Fruit fly (Drosophila melanogaster) whole organism, embryonic: Measurements from ENCODE around the gene Gyc88E.

Experiments
- Bdp1 ChIP-seq: fragments of 200-800 bp; sonication (Bioruptor generic); optimal IDR thresholded peaks from 3 replicates; lab custom pipeline; 2016; ENCODE audit warnings: missing biosample characterization, missing genetic modification characterization
- Bgb ChIP-seq: fragments of 200-800 bp; sonication (Bioruptor generic); IDR thresholded peaks from 2 replicates; pipeline ENCODE4 v1.3.6; 2022; ENCODE audit warnings: missing biosample characterization, missing genetic modification characterization; ENCODE audit not compliant: partially characterized antibody
- Bteb2 ChIP-seq: fragments of 200-800 bp; sonication (Bioruptor generic); optimal IDR thresholded peaks from 2 replicates; lab custom pipeline; 2016; ENCODE audit warnings: missing biosample characterization, missing genetic modification characterization
- CG10979 ChIP-seq: fragments of 200-800 bp; sonication (Bioruptor generic); optimal IDR thresholded peaks from 2 replicates; lab custom pipeline; 2018; ENCODE audit warnings: missing biosample characterization, mild to moderate bottlenecking, missing genetic modification characterization, moderate library complexity
- CG12659 ChIP-seq: fragments of 200-800 bp; sonication (Bioruptor generic); optimal IDR thresholded peaks from 3 replicates; lab custom pipeline; 2017; ENCODE audit warnings: mild to moderate bottlenecking, missing biosample characterization, missing genetic modification reagents, missing genetic modification characterization
- CG16863 ChIP-seq: fragments of 200-800 bp; sonication (Bioruptor generic); optimal IDR thresholded peaks from 3 replicates; lab custom pipeline; 2016; ENCODE audit warnings: missing biosample characterization, missing genetic modification characterization
- CG17186 ChIP-seq: fragments of 200-800 bp; sonication (Bioruptor generic); optimal IDR thresholded peaks from 3 replicates; lab custom pipeline; 2017; ENCODE audit warnings: missing biosample characterization, missing genetic modification reagents, missing genetic modification characterization
- CG17328 ChIP-seq: fragments of 200-800 bp; sonication (Bioruptor generic); IDR thresholded peaks from 2 replicates; pipeline ENCODE4 v1.3.6; 2022; ENCODE audit warnings: missing biosample characterization, missing genetic modification characterization
- CG2129 ChIP-seq: fragments of 200-800 bp; sonication (Bioruptor generic); IDR thresholded peaks from 2 replicates; pipeline ENCODE4 v1.3.6; 2022; ENCODE audit warnings: missing biosample characterization, missing genetic modification characterization; ENCODE audit not compliant: partially characterized antibody
- CG2202 ChIP-seq: fragments of 200-800 bp; sonication (Bioruptor generic); optimal IDR thresholded peaks from 2 replicates; lab custom pipeline; 2018; ENCODE audit warnings: missing biosample characterization, mild to moderate bottlenecking, missing genetic modification characterization
- CG2712 ChIP-seq: fragments of 200-800 bp; optimal IDR thresholded peaks from 3 replicates; lab custom pipeline; 2019; ENCODE audit warnings: missing biosample characterization, mild to moderate bottlenecking, missing genetic modification characterization, moderate library complexity
- CG3281 ChIP-seq: fragments of 200-800 bp; sonication (Bioruptor generic); optimal IDR thresholded peaks from 3 replicates; lab custom pipeline; 2017; ENCODE audit warnings: missing biosample characterization, mild to moderate bottlenecking, missing genetic modification characterization
- CG6254 ChIP-seq: fragments of 200-800 bp; sonication (Bioruptor generic); optimal IDR thresholded peaks from 3 replicates; lab custom pipeline; 2017; ENCODE audit warnings: mild to moderate bottlenecking, missing biosample characterization, missing genetic modification reagents, missing genetic modification characterization
- CG6272 ChIP-seq: fragments of 200-800 bp; sonication (Bioruptor generic); IDR thresholded peaks from 2 replicates; pipeline ENCODE4 v1.3.6; 2022; ENCODE audit warnings: missing biosample characterization, missing genetic modification characterization
- CG6654 ChIP-seq: fragments of 200-800 bp; sonication (Bioruptor generic); optimal IDR thresholded peaks from 2 replicates; lab custom pipeline; 2017; ENCODE audit warnings: missing biosample characterization, mild to moderate bottlenecking, missing genetic modification characterization
- CG6765 ChIP-seq: fragments of 200-800 bp; sonication (Bioruptor generic); optimal IDR thresholded peaks from 3 replicates; lab custom pipeline; 2017; ENCODE audit warnings: missing biosample characterization, mild to moderate bottlenecking, missing genetic modification characterization
- CG8388 ChIP-seq: fragments of 200-800 bp; sonication (Bioruptor generic); optimal IDR thresholded peaks from 2 replicates; lab custom pipeline; 2019; ENCODE audit warnings: missing biosample characterization, mild to moderate bottlenecking, missing genetic modification characterization, moderate library complexity
- CG9797 ChIP-seq: fragments of 200-800 bp; sonication (Bioruptor generic); optimal IDR thresholded peaks from 3 replicates; lab custom pipeline; 2018; ENCODE audit warnings: missing biosample characterization, mild to moderate bottlenecking, missing genetic modification characterization
- CG9932 ChIP-seq: fragments of 200-800 bp; sonication (Bioruptor generic); IDR thresholded peaks from 2 replicates; pipeline ENCODE4 v1.3.6; 2022; ENCODE audit warnings: missing biosample characterization, missing genetic modification characterization
- D19A ChIP-seq: fragments of 200-800 bp; optimal IDR thresholded peaks from 3 replicates; lab custom pipeline; 2019; ENCODE audit warnings: missing biosample characterization, mild to moderate bottlenecking, missing genetic modification characterization, moderate library complexity
- E2f2 ChIP-seq: fragments of 200-800 bp; sonication (Bioruptor generic); IDR thresholded peaks from 2 replicates; pipeline ENCODE4 v1.3.6; 2022; ENCODE audit warnings: missing biosample characterization, missing genetic modification characterization
- Fer1 ChIP-seq: fragments of 200-800 bp; sonication (Bioruptor generic); optimal IDR thresholded peaks from 2 replicates; lab custom pipeline; 2017; ENCODE audit warnings: missing biosample characterization, mild to moderate bottlenecking, missing genetic modification characterization
- Fer3 ChIP-seq: fragments of 200-800 bp; sonication (Bioruptor generic); optimal IDR thresholded peaks from 2 replicates; lab custom pipeline; 2018; ENCODE audit warnings: missing biosample characterization, mild to moderate bottlenecking, missing genetic modification characterization, moderate library complexity
- HHEX ChIP-seq: fragments of 200-800 bp; sonication (Bioruptor generic); optimal IDR thresholded peaks from 3 replicates; lab custom pipeline; 2017; ENCODE audit warnings: missing biosample characterization, mild to moderate bottlenecking, missing genetic modification characterization, missing genetic modification reagents
- HmgZ ChIP-seq: fragments of 200-800 bp; sonication (Bioruptor generic); optimal IDR thresholded peaks from 2 replicates; lab custom pipeline; 2018; ENCODE audit warnings: missing biosample characterization, mild to moderate bottlenecking, missing genetic modification characterization
- Hr39 ChIP-seq: fragments of >200 bp; optimal IDR thresholded peaks from 2 replicates; lab custom pipeline; 2017
- Hr78 ChIP-seq, 2 experiments: fragments of 200-800 bp in 1 of 2; fragments of >200 bp in 1 of 2; sonication (Bioruptor generic) in 1 of 2; optimal IDR thresholded peaks; 2 replicates each; lab custom pipeline; 2017 to 2019; ENCODE audit warnings: missing biosample characterization in 2 of 2, missing genetic modification characterization in 2 of 2, mild to moderate bottlenecking in 1 of 2, moderate library complexity in 1 of 2
- MBD-R2 ChIP-seq: fragments of 200-800 bp; sonication (Bioruptor generic); IDR thresholded peaks from 2 replicates; pipeline ENCODE4 v1.3.6; 2022; ENCODE audit warnings: missing biosample characterization, missing genetic modification characterization
- Meics ChIP-seq: fragments of 200-800 bp; sonication (Bioruptor generic); optimal IDR thresholded peaks from 2 replicates; lab custom pipeline; 2017; ENCODE audit warnings: missing biosample characterization, mild to moderate bottlenecking, missing genetic modification characterization
- Neu2 ChIP-seq: fragments of 200-800 bp; sonication (Bioruptor generic); optimal IDR thresholded peaks from 3 replicates; lab custom pipeline; 2016; ENCODE audit warnings: missing biosample characterization, missing genetic modification characterization, borderline replicate concordance
- Nf-YA ChIP-seq: fragments of 200-800 bp; sonication (Bioruptor generic); IDR thresholded peaks from 2 replicates; pipeline ENCODE4 v1.3.6; 2022; ENCODE audit warnings: missing biosample characterization, missing genetic modification characterization
- Rfx ChIP-seq: fragments of 200-800 bp; sonication (Bioruptor generic); IDR thresholded peaks from 2 replicates; pipeline ENCODE4 v1.3.6; 2022; ENCODE audit warnings: missing biosample characterization, missing genetic modification characterization
- Rx ChIP-seq: fragments of 200-800 bp; sonication (Bioruptor generic); IDR thresholded peaks from 2 replicates; pipeline ENCODE4 v1.3.6; 2022; ENCODE audit warnings: missing biosample characterization, missing genetic modification characterization
- Taf1 ChIP-seq: fragments of 200-800 bp; sonication (Bioruptor generic); IDR thresholded peaks from 2 replicates; pipeline ENCODE4 v1.3.6; 2022; ENCODE audit warnings: missing biosample characterization, missing genetic modification characterization
- Xrp1 ChIP-seq: fragments of 200-800 bp; sonication (Bioruptor generic); IDR thresholded peaks from 2 replicates; pipeline ENCODE4 v1.3.6; 2022; ENCODE audit warnings: missing biosample characterization, missing genetic modification characterization
- ab ChIP-seq: fragments of 200-800 bp; sonication (Bioruptor generic); optimal IDR thresholded peaks from 2 replicates; lab custom pipeline; 2016; ENCODE audit warnings: missing biosample characterization, missing genetic modification characterization
- cas ChIP-seq: fragments of 200-800 bp; sonication (Bioruptor generic); IDR thresholded peaks from 2 replicates; pipeline ENCODE4 v1.3.6; 2022; ENCODE audit warnings: missing biosample characterization, missing genetic modification characterization
- chinmo ChIP-seq: fragments of 200-800 bp; sonication (Bioruptor generic); IDR thresholded peaks from 4 replicates; pipeline ENCODE4 v1.3.6; 2022; ENCODE audit warnings: missing biosample characterization, missing genetic modification characterization; ENCODE audit not compliant: partially characterized antibody
- crc ChIP-seq: fragments of 200-800 bp; sonication (Bioruptor generic); optimal IDR thresholded peaks from 2 replicates; lab custom pipeline; 2016; ENCODE audit warnings: missing biosample characterization, missing genetic modification characterization
- danr ChIP-seq: fragments of 200-800 bp; sonication (Bioruptor generic); IDR thresholded peaks from 2 replicates; pipeline ENCODE4 v1.3.6; 2022; ENCODE audit warnings: missing biosample characterization, missing genetic modification characterization
- fd96Cb ChIP-seq: fragments of 200-800 bp; sonication (Bioruptor generic); optimal IDR thresholded peaks from 2 replicates; lab custom pipeline; 2018; ENCODE audit warnings: missing biosample characterization, mild to moderate bottlenecking, missing genetic modification characterization, moderate library complexity
- hkb ChIP-seq, 2 experiments: fragments of 200-800 bp in 1 of 2; fragments of >200 bp in 1 of 2; sonication (Bioruptor generic) in 1 of 2; IDR thresholded peaks in 1 of 2; optimal IDR thresholded peaks in 1 of 2; 2 replicates each; pipeline versions ENCODE4 v1.3.6 to Lab custom; 2017 to 2022; ENCODE audit warnings: missing biosample characterization in 1 of 2, missing genetic modification characterization in 1 of 2
- otp ChIP-seq: fragments of 200-800 bp; sonication (Bioruptor generic); IDR thresholded peaks from 3 replicates; pipeline ENCODE4, ENCODE4 v1.3.6; 2022; ENCODE audit warnings: missing biosample characterization, missing genetic modification characterization
- pan ChIP-seq, 4 experiments: fragments of >200 bp in 3 of 4; fragments of 200-800 bp in 1 of 4; sonication (Bioruptor generic) in 1 of 4; optimal IDR thresholded peaks in 3 of 4; IDR thresholded peaks in 1 of 4; 2 replicates each; pipeline versions ENCODE4 v1.3.6 to Lab custom; 2017 to 2022; ENCODE audit warnings: missing biosample characterization in 2 of 4, missing genetic modification characterization in 2 of 4, mixed read lengths in 1 of 4
- pita ChIP-seq: fragments of 200-800 bp; sonication (Bioruptor generic); optimal IDR thresholded peaks from 2 replicates; lab custom pipeline; 2017; ENCODE audit warnings: missing biosample characterization, mild to moderate bottlenecking, missing genetic modification characterization
- pzg ChIP-seq: fragments of 200-800 bp; sonication (Bioruptor generic); optimal IDR thresholded peaks from 3 replicates; lab custom pipeline; 2018; ENCODE audit warnings: missing biosample characterization, mild to moderate bottlenecking, missing genetic modification characterization, moderate library complexity
- row ChIP-seq: fragments of 200-800 bp; sonication (Bioruptor generic); IDR thresholded peaks from 3 replicates; pipeline ENCODE4 v1.3.6; 2022; ENCODE audit warnings: missing biosample characterization, missing genetic modification characterization
- scrt ChIP-seq: fragments of 200-800 bp; sonication (Bioruptor generic); optimal IDR thresholded peaks from 2 replicates; lab custom pipeline; 2018; ENCODE audit warnings: missing biosample characterization, mild to moderate bottlenecking, missing genetic modification characterization, moderate library complexity
- sug ChIP-seq: fragments of 200-800 bp; optimal IDR thresholded peaks from 2 replicates; lab custom pipeline; 2019; ENCODE audit warnings: missing biosample characterization, mild to moderate bottlenecking, missing genetic modification characterization, moderate library complexity
- tgo ChIP-seq: fragments of 200-800 bp; sonication (Bioruptor generic); IDR thresholded peaks from 3 replicates; pipeline ENCODE4 v1.3.6; 2022; ENCODE audit warnings: missing biosample characterization, missing genetic modification characterization
- trem ChIP-seq: fragments of 200-800 bp; optimal IDR thresholded peaks from 3 replicates; lab custom pipeline; 2019; ENCODE audit warnings: missing biosample characterization, mild to moderate bottlenecking, missing genetic modification characterization, moderate library complexity

Gene Gyc88E

DNA sequence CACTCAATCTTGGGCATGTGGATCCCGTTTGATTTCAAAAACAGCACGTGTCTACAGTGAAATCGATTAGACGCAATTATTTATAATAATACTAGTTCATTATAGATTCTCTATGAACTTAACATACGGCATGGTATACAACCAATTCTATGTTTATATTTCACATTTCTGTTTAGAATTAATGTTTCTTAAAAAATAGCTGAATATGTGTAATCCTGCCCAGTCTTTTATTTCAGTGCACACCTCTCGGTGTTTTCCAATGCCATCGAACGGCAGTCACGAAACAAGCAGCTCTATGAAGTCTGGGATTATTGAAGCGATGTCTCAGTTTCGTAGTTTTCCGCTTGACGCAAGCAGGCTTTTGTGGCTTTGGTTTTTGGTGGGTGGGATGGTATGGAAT lies 32.4 kb upstream of the Gyc88E start (continued):
- TF ChIP-seq scrt (GFP tag; lab: Kevin White, UChicago) (peak; percentile 16), CG2129 (no peak), crc (no peak), CG6765 (GFP tag; lab: Kevin White, UChicago) (no peak), MBD-R2 (GFP tag; lab: Robert Waterston, UW) (no peak), CG17186 (GFP tag; lab: Kevin White, UChicago) (no peak), CG16863 (no peak), CG6272 (GFP tag; lab: Robert Waterston, UW) (no peak), E2f2 (GFP tag; lab: Robert Waterston, UW) (no peak), pita (GFP tag; lab: Kevin White, UChicago) (no peak), CG2712 (tag; lab: Kevin White, UChicago) (peak; percentile 49), Neu2 (no peak), CG3281 (GFP tag; lab: Kevin White, UChicago) (peak; percentile 22), CG6654 (GFP tag; lab: Kevin White, UChicago) (no peak), Bteb2 (GFP tag; lab: Kevin White, UChicago) (no peak), CG12659 (GFP tag; lab: Kevin White, UChicago) (no peak), tgo (GFP tag; lab: Robert Waterston, UW) (peak; percentile 57; the same call in 2 of the 3 replicates), ab (GFP tag; lab: Kevin White, UChicago) (no peak), trem (no peak), CG6254 (GFP tag; lab: Kevin White, UChicago) (no peak), chinmo (GFP tag; lab: Robert Waterston, UW) (no peak), Hr78 (GFP tag; optimal IDR thresholded peaks at IDR 0.05; lab: Kevin White, UChicago) (peak in 1 of 2 experiments; percentile 28), cas (no peak), CG17328 (no peak), fd96Cb (tag; lab: Kevin White, UChicago) (peak; percentile 8), HHEX (GFP tag; lab: Kevin White, UChicago) (no peak), CG9932 (GFP tag; lab: Robert Waterston, UW) (no peak), Rx (GFP tag; lab: Robert Waterston, UW) (0 out of 2 replicates have a peak, but pooled peaks have one; percentile 33), Nf-YA (GFP tag; lab: Robert Waterston, UW) (no peak), Meics (GFP tag; lab: Kevin White, UChicago) (no peak), Bdp1 (GFP tag; lab: Kevin White, UChicago) (no peak), Hr39 (no peak)

DNA sequence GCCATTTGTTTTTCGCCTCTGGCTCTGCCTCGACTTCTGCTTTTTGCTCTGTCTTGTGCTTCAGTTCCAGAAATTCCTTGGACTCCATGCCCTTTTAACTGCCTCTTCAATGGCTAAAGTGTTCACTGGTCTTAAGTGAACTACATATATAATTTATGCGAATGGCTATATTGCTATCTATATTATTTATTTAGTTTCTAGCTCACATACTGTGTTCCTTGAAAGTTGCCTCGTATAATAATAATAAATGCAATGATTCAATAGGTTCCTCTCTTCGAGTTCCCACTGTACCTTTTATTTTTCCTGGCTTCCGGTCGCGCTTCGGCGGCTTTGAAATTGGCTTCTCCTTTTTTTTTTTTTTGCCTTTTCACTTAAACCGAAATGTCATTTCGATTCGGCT lies 30.4 kb upstream of the Gyc88E start:
- TF ChIP-seq CG2202 (no peak), CG9797 (GFP tag; lab: Kevin White, UChicago) (no peak), Bgb (GFP tag; lab: Robert Waterston, UW) (no peak), CG10979 (tag; lab: Kevin White, UChicago) (no peak), otp (no peak), Fer3 (tag; lab: Kevin White, UChicago) (peak; percentile 41), HmgZ (tag; lab: Kevin White, UChicago) (no peak), chinmo (GFP tag; lab: Robert Waterston, UW) (0 out of 4 replicates have a peak, but pooled peaks have one; percentile 16), CG8388 (no peak), Taf1 (no peak), Xrp1 (GFP tag; lab: Robert Waterston, UW) (peak; percentile 31; the same call in 1 of the 2 replicates), row (GFP tag; lab: Robert Waterston, UW) (peak; percentile 65), Fer1 (GFP tag; lab: Kevin White, UChicago) (peak; percentile 42), hkb (optimal IDR thresholded peaks at IDR 0.05; lab: Kevin White, UChicago) (no peak), hkb (GFP tag; IDR thresholded peaks at IDR 0.05; lab: Robert Waterston, UW) (peak; percentile 9; the same call in 1 of the 2 replicates), pzg (GFP tag; lab: Kevin White, UChicago) (no peak), danr (GFP tag; lab: Robert Waterston, UW) (no peak), Rfx (GFP tag; lab: Robert Waterston, UW) (peak; percentile 61; the same call in 1 of the 2 replicates), sug (tag; lab: Kevin White, UChicago) (peak; percentile 3), D19A (tag; lab: Kevin White, UChicago) (no peak), pan (optimal IDR thresholded peaks at IDR 0.05; lab: Kevin White, UChicago) (no peak), pan (GFP tag; optimal IDR thresholded peaks at IDR 0.05 in 1 of 2, IDR thresholded peaks at IDR 0.05 in 1 of 2) (peak in 1 of 2 experiments; percentile 8)
